Fruit fly (Drosophila melanogaster) Kc167 (cell line): ENCODE results near the gene Rrp6.

ENCODE experiments used
- Myc ChIP-seq: fragments of >200 bp; optimal IDR thresholded peaks from 2 replicates; lab custom pipeline; 2017; ENCODE audit warnings: missing external identifiers
- Sin3A ChIP-seq: fragments of >200 bp; optimal IDR thresholded peaks from 2 replicates; lab custom pipeline; 2018; ENCODE audit warnings: missing external identifiers
- h ChIP-seq: fragments of >200 bp; optimal IDR thresholded peaks from 3 replicates; lab custom pipeline; 2018; ENCODE audit warnings: missing external identifiers

DNA sequence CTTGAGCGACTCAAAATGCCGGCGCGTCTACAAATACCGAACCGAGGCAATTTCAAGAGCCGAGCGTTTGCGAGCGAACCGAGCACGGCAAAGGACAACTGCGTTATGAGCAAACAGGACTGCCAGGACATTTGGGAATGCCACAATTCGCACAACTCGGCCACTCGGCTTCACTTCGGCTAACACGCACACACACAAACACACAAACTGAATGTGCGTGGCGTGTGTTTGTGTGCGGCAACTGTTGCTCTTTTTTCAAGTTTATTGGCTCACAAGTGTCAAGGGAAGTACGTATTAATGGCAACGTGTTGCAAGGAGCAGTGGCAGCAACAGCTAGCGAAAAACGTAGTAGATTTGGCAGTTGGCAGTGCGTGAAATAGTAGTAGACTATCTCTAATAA is 12.7 kb downstream of the Rrp6 start:
- TF ChIP-seq h (lab: Kevin White, UChicago) (no peak), Myc (lab: Kevin White, UChicago) (no peak), Sin3A (lab: Kevin White, UChicago) (no peak)
